Worm (Caenorhabditis elegans) whole organism, mixed stage, embryonic: ENCODE measurements around the gene F56D6.6.

Source experiments
- cnd-1 ChIP-seq: fragments of 200-800 bp; sonication (Bioruptor generic); optimal IDR thresholded peaks from 2 replicates; lab custom pipeline; 2018; ENCODE audit warnings: mild to moderate bottlenecking, missing genetic modification characterization, missing compliant biosample characterization
- mep-1 ChIP-seq: fragments of 150-350 bp; optimal IDR thresholded peaks from 2 replicates; lab custom pipeline; 2017; ENCODE audit warnings: missing biosample characterization, missing genetic modification reagents, missing genetic modification characterization, inconsistent platforms
- nhr-12 ChIP-seq: fragments of 150-350 bp; optimal IDR thresholded peaks from 2 replicates; lab custom pipeline; 2014; ENCODE audit warnings: missing biosample characterization, missing genetic modification characterization
- nhr-28 ChIP-seq: fragments of 150-350 bp; optimal IDR thresholded peaks from 2 replicates; lab custom pipeline; 2014; ENCODE audit warnings: missing biosample characterization, missing genetic modification characterization
- nhr-76 ChIP-seq: sonication (generic microtip); optimal IDR thresholded peaks from 2 replicates; lab custom pipeline; 2017; ENCODE audit warnings: missing biosample characterization, missing genetic modification characterization
- pha-4 ChIP-seq: fragments of 150-350 bp; optimal IDR thresholded peaks from 2 replicates; lab custom pipeline; 2018; ENCODE audit warnings: missing biosample characterization, missing genetic modification reagents, missing genetic modification characterization
- sem-2 ChIP-seq: fragments of 200-800 bp; sonication (Bioruptor generic); optimal IDR thresholded peaks from 2 replicates; lab custom pipeline; 2018; ENCODE audit warnings: mild to moderate bottlenecking, missing genetic modification characterization, missing compliant biosample characterization

DNA sequence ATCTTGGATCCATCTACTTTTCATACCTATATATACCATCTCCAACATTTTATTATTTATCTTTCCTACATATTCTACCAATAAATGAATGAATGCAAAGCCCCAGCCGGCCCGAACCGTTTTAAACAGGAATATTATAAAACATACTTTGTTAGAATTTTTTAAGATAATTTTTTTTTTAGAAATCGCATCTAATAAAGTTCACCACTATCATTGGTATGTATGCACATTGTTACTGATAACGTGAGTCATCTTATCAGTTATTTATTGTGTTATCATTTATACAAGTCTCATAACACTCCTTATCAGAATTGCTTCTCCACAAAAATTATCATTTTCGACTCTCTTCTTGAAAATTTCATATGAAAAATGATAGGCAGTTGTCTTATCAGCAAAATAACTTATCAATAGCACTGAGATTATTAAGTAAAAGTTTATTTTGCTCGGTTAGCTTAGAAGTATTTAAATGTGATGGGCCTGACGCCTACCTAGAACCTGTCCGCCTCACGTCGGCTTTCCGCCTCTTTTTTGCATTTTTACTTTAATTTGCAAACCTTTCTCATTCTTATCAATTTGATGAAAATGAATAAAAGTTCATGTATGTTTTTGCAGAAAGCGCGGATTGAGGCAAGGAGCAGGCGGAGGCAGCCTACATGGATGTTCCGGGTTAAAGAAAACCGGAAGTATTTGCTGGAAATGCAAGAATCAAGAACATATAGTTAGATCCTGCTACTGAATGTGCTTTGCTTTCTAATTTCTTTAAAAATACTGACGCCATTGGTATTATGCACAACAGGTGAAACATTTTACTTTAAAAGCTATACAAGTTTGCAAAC, 3.1 kb upstream of the F56D6.6 start, which contains the start of gene srz-62:
- TF ChIP-seq nhr-12 (no peak), cnd-1 (no peak), nhr-28 (tag; lab: Kevin White, UChicago) (no peak), sem-2 (no peak), pha-4 (tag; lab: Kevin White, UChicago) (no peak), mep-1 (tag; lab: Kevin White, UChicago) (no peak), nhr-76 (no peak)
